Worm (Caenorhabditis elegans): Measurements from ENCODE around the gene nhr-210.
A peak's percentile ranks its signal among the peaks of the same experiment; 100 is the strongest.

nhr-210 gene

ce11 chrV:541470-541869 is 22.1 kb upstream of the nhr-210 start:
- TF ChIP-seq elt-1 (tag; optimal IDR thresholded peaks at IDR 0.05) (peak; percentile 31), ztf-1 (GFP tag; conservative IDR thresholded peaks at IDR 0.05) (no peak), snpc-4 (tag; optimal IDR thresholded peaks at IDR 0.05) (no peak), ztf-11 (tag; optimal IDR thresholded peaks at IDR 0.05) (no peak), mdl-1 (tag; optimal IDR thresholded peaks at IDR 0.05) (no peak), sma-9 (GFP tag; optimal IDR thresholded peaks at IDR 0.05) (peak; percentile 50), sma-9 (tag; optimal IDR thresholded peaks at IDR 0.05) (no peak), aly-2 (tag; optimal IDR thresholded peaks at IDR 0.05) (no peak), peb-1 (tag; optimal IDR thresholded peaks at IDR 0.05) (no peak), mbf-1 (tag; optimal IDR thresholded peaks at IDR 0.05) (no peak), ceh-82 (tag; optimal IDR thresholded peaks at IDR 0.05) (no peak)

ce11 chrV:539040-539510 is 19.7 kb upstream of the nhr-210 start, which contains the start of gene nhr-155:
nhr-155 (plus strand) TSS chrV:539460.
- TF ChIP-seq elt-1 (tag; optimal IDR thresholded peaks at IDR 0.05) (peak; percentile 95), unc-62 (GFP tag; optimal IDR thresholded peaks at IDR 0.05) (no peak), nhr-23 (tag; optimal IDR thresholded peaks at IDR 0.05) (peak; percentile 26), sma-9 (GFP tag; optimal IDR thresholded peaks at IDR 0.05) (peak; percentile 81), sma-9 (tag; optimal IDR thresholded peaks at IDR 0.05) (no peak), ceh-16 (tag; optimal IDR thresholded peaks at IDR 0.05) (peak; percentile 30)

ce11 chrV:536571-536970 is 17.2 kb upstream of the nhr-210 start, which contains the start of gene C14C6.5:
C14C6.5 (plus strand) TSS chrV:536628.
- no peak for TF ChIP-seq C34F6.9 (tag; optimal IDR thresholded peaks at IDR 0.05)
- no peak for TF ChIP-seq lin-11 (tag; optimal IDR thresholded peaks at IDR 0.05)

ce11 chrV:534176-534575 is 14.8 kb upstream of the nhr-210 start, which contains the start of gene nhr-132:
nhr-132 (plus strand) TSS chrV:534446.
- TF ChIP-seq Y55F3AM.14 (GFP tag; optimal IDR thresholded peaks at IDR 0.05) (no peak), mab-5 (tag; optimal IDR thresholded peaks at IDR 0.05) (no peak), elt-1 (tag; optimal IDR thresholded peaks at IDR 0.05) (no peak), egl-27 (tag; optimal IDR thresholded peaks at IDR 0.05) (no peak), lsy-2 (tag; optimal IDR thresholded peaks at IDR 0.05) (peak in 1 of 2 experiments; percentile 38), ztf-11 (tag; optimal IDR thresholded peaks at IDR 0.05) (no peak), gmeb-1 (tag; optimal IDR thresholded peaks at IDR 0.05) (peak; percentile 32), fos-1 (tag; optimal IDR thresholded peaks at IDR 0.05) (peak; percentile 37), ceh-16 (tag; optimal IDR thresholded peaks at IDR 0.05) (no peak), F13H6.1 (tag; optimal IDR thresholded peaks at IDR 0.05) (peak; percentile 27), nhr-25 (tag; optimal IDR thresholded peaks at IDR 0.05) (peak; percentile 48), C34F6.9 (tag; optimal IDR thresholded peaks at IDR 0.05) (peak; percentile 20), elt-3 (tag; optimal IDR thresholded peaks at IDR 0.05) (no peak), mbf-1 (tag; optimal IDR thresholded peaks at IDR 0.05) (no peak), nhr-129 (tag; optimal IDR thresholded peaks at IDR 0.05) (peak; percentile 91), aly-2 (tag; optimal IDR thresholded peaks at IDR 0.05) (no peak), unc-55 (GFP tag; optimal IDR thresholded peaks at IDR 0.05) (no peak), crh-2 (tag; optimal IDR thresholded peaks at IDR 0.05) (peak; percentile 29), sma-3 (GFP tag; optimal IDR thresholded peaks at IDR 0.05) (peak; percentile 21), sma-9 (GFP tag; optimal IDR thresholded peaks at IDR 0.05) (peak; percentile 88), sma-9 (tag; optimal IDR thresholded peaks at IDR 0.05) (no peak), nhr-21 (tag; optimal IDR thresholded peaks at IDR 0.05) (no peak), nhr-23 (tag; optimal IDR thresholded peaks at IDR 0.05) (no peak)

ce11 chrV:532046-532445 is 12.7 kb upstream of the nhr-210 start, which contains the start of gene nhr-58:
nhr-58 (plus strand) TSS chrV:532259.
- no peak for TF ChIP-seq nhr-25 (tag; optimal IDR thresholded peaks at IDR 0.05)
- no peak for TF ChIP-seq unc-39 (tag; optimal IDR thresholded peaks at IDR 0.05)
- no peak for TF ChIP-seq dmd-4 (tag; optimal IDR thresholded peaks at IDR 0.05)
- TF ChIP-seq unc-55 (GFP tag; optimal IDR thresholded peaks at IDR 0.05), result peak; percentile 70
- TF ChIP-seq mab-5 (tag; optimal IDR thresholded peaks at IDR 0.05), result no peak
- TF ChIP-seq ztf-11 (tag; optimal IDR thresholded peaks at IDR 0.05), result no peak
- peak in 1 of 2 experiments; percentile 51 for TF ChIP-seq mdl-1 (tag; optimal IDR thresholded peaks at IDR 0.05)
- no peak for TF ChIP-seq alr-1 (tag; optimal IDR thresholded peaks at IDR 0.05)
- TF ChIP-seq lin-13 (GFP tag; optimal IDR thresholded peaks at IDR 0.05), result no peak
- TF ChIP-seq nhr-12 (tag; optimal IDR thresholded peaks at IDR 0.05), result no peak
- peak; percentile 99 for TF ChIP-seq sma-9 (GFP tag; optimal IDR thresholded peaks at IDR 0.05)
- peak; percentile 43 for TF ChIP-seq sma-9 (tag; optimal IDR thresholded peaks at IDR 0.05)
- no peak for TF ChIP-seq skn-1 (tag; optimal IDR thresholded peaks at IDR 0.05)
- TF ChIP-seq lin-11 (tag; optimal IDR thresholded peaks at IDR 0.05), result no peak
- TF ChIP-seq mbf-1 (tag; optimal IDR thresholded peaks at IDR 0.05), result no peak
- no peak for TF ChIP-seq nhr-77 (tag; optimal IDR thresholded peaks at IDR 0.05)
- TF ChIP-seq nhr-23 (tag; optimal IDR thresholded peaks at IDR 0.05), result no peak
- peak; percentile 29 for TF ChIP-seq gmeb-1 (tag; optimal IDR thresholded peaks at IDR 0.05)
- peak; percentile 64 for TF ChIP-seq blmp-1 (tag; optimal IDR thresholded peaks at IDR 0.05; ENCODE audit: insufficient read depth)
- TF ChIP-seq sem-4 (tag; optimal IDR thresholded peaks at IDR 0.05), result no peak
- no peak for TF ChIP-seq elt-1 (tag; optimal IDR thresholded peaks at IDR 0.05)
- TF ChIP-seq ceh-82 (tag; optimal IDR thresholded peaks at IDR 0.05), result no peak
- no peak for TF ChIP-seq aly-2 (tag; optimal IDR thresholded peaks at IDR 0.05)
- no peak for TF ChIP-seq ama-1 (optimal IDR thresholded peaks at IDR 0.05)
- peak; percentile 66 for TF ChIP-seq nhr-21 (tag; optimal IDR thresholded peaks at IDR 0.05)
- TF ChIP-seq nhr-11 (tag; optimal IDR thresholded peaks at IDR 0.05), result no peak
- peak; percentile 83 for TF ChIP-seq egl-27 (tag; optimal IDR thresholded peaks at IDR 0.05)
- no peak for TF ChIP-seq ztf-1 (GFP tag; conservative IDR thresholded peaks at IDR 0.05)
- no peak for TF ChIP-seq ZK546.5 (tag; optimal IDR thresholded peaks at IDR 0.05)
- TF ChIP-seq ceh-16 (tag; optimal IDR thresholded peaks at IDR 0.05), result peak; percentile 18
- no peak for TF ChIP-seq ztf-4 (tag; optimal IDR thresholded peaks at IDR 0.05)

Data from whole organism, L2 larva.